Worm (Caenorhabditis elegans) whole organism, L1 larva: ENCODE results near the gene scl-5.
A peak's percentile ranks its signal among the peaks of the same experiment; 100 is the strongest.

Source experiments
- Y116A8C.19 ChIP-seq: sonication (generic microtip); optimal IDR thresholded peaks from 2 replicates; lab custom pipeline; 2016; ENCODE audit warnings: missing compliant biosample characterization, missing genetic modification characterization, borderline replicate concordance
- alr-1 ChIP-seq: fragments of 200-800 bp; sonication (Bioruptor generic); optimal IDR thresholded peaks from 2 replicates; lab custom pipeline; 2018; ENCODE audit warnings: borderline replicate concordance, mild to moderate bottlenecking, missing genetic modification characterization, missing compliant biosample characterization
- ceh-8 ChIP-seq: fragments of 200-800 bp; sonication (Bioruptor generic); optimal IDR thresholded peaks from 2 replicates; lab custom pipeline; 2018; ENCODE audit warnings: mild to moderate bottlenecking, missing genetic modification characterization, moderate library complexity, missing compliant biosample characterization
- ceh-82 ChIP-seq, 3 experiments: fragments of 150-350 bp in 1 of 3; sonication (generic microtip) in 2 of 3; optimal IDR thresholded peaks; 2 replicates each; lab custom pipeline; 2014 to 2017; ENCODE audit warnings: missing biosample characterization in 3 of 3, missing genetic modification characterization in 3 of 3
- dpl-1 ChIP-seq, 3 experiments: fragments of 150-350 bp in 2 of 3; sonication (generic microtip) in 1 of 3; optimal IDR thresholded peaks; 2 replicates each; lab custom pipeline; 2014 to 2017; ENCODE audit warnings: missing biosample characterization in 3 of 3, missing genetic modification characterization in 3 of 3, missing genetic modification reagents in 3 of 3
- dsc-1 ChIP-seq: sonication (generic microtip); optimal IDR thresholded peaks from 2 replicates; lab custom pipeline; 2016; ENCODE audit warnings: mild to moderate bottlenecking, missing genetic modification characterization, missing compliant biosample characterization
- efl-1 ChIP-seq, 4 experiments: fragments of 150-350 bp; optimal IDR thresholded peaks in 3 of 4; peaks in 1 of 4; 1 replicate in 1 of 4; 2 replicates in 3 of 4; lab custom pipeline; 2014; ENCODE audit warnings: missing biosample characterization in 2 of 4, missing genetic modification characterization in 2 of 4, missing genetic modification reagents in 2 of 4
- egl-13 ChIP-seq: sonication (generic microtip); optimal IDR thresholded peaks from 2 replicates; lab custom pipeline; 2016; ENCODE audit warnings: missing genotype, missing genetic modification reagents, missing genetic modification characterization, missing compliant biosample characterization
- egl-27 ChIP-seq, 2 experiments: fragments of 150-350 bp in 1 of 2; sonication (generic microtip); optimal IDR thresholded peaks; 3 replicates each; lab custom pipeline; 2017 to 2018; ENCODE audit warnings: missing biosample characterization in 2 of 2, missing genetic modification characterization in 2 of 2, missing genetic modification reagents in 2 of 2
- elt-2 ChIP-seq: sonication (generic microtip); optimal IDR thresholded peaks from 2 replicates; lab custom pipeline; 2016; ENCODE audit warnings: missing genetic modification characterization, mild to moderate bottlenecking, inconsistent platforms, missing compliant biosample characterization, missing genetic modification reagents
- elt-3 ChIP-seq, 6 experiments: fragments of 150-350 bp in 1 of 6; sonication (generic microtip); optimal IDR thresholded peaks; 2 replicates each; lab custom pipeline; 2017 to 2018; ENCODE audit warnings: missing biosample characterization in 6 of 6, missing genetic modification characterization in 6 of 6, inconsistent platforms in 1 of 6
- fos-1 ChIP-seq: fragments of 150-350 bp; optimal IDR thresholded peaks from 2 replicates; lab custom pipeline; 2014; ENCODE audit warnings: missing biosample characterization, missing genetic modification characterization
- grh-1 ChIP-seq: fragments of 200-800 bp; sonication (Bioruptor generic); IDR thresholded peaks from 2 replicates; pipeline ENCODE4 v1.3.6; 2022; ENCODE audit warnings: missing genetic modification reagents, missing genetic modification characterization, missing compliant biosample characterization
- hlh-4 ChIP-seq: sonication (generic microtip); optimal IDR thresholded peaks from 2 replicates; lab custom pipeline; 2016; ENCODE audit warnings: mild to moderate bottlenecking, missing genetic modification characterization, missing compliant biosample characterization
- lin-13 ChIP-seq: fragments of 150-350 bp; optimal IDR thresholded peaks from 2 replicates; lab custom pipeline; 2014; ENCODE audit warnings: missing biosample characterization, missing genetic modification reagents, missing genetic modification characterization
- lin-14 ChIP-seq: fragments of 200-800 bp; sonication (Bioruptor generic); optimal IDR thresholded peaks from 2 replicates; lab custom pipeline; 2018; ENCODE audit warnings: mild to moderate bottlenecking, missing genetic modification characterization, moderate library complexity, missing compliant biosample characterization
- lir-3 ChIP-seq: sonication (generic microtip); optimal IDR thresholded peaks from 2 replicates; lab custom pipeline; 2016; ENCODE audit warnings: mild to moderate bottlenecking, missing genetic modification characterization, moderate library complexity, missing compliant biosample characterization; ENCODE audit not compliant: poor library complexity
- mep-1 ChIP-seq: fragments of 150-350 bp; optimal IDR thresholded peaks from 2 replicates; lab custom pipeline; 2014; ENCODE audit warnings: missing biosample characterization, missing genetic modification characterization
- nhr-237 ChIP-seq: fragments of 150-350 bp; optimal IDR thresholded peaks from 2 replicates; lab custom pipeline; 2014; ENCODE audit warnings: missing biosample characterization, missing genetic modification characterization
- nhr-28 ChIP-seq: fragments of 150-350 bp; optimal IDR thresholded peaks from 2 replicates; lab custom pipeline; 2014; ENCODE audit warnings: missing biosample characterization, missing genetic modification characterization
- nhr-76 ChIP-seq: sonication (generic microtip); optimal IDR thresholded peaks from 2 replicates; lab custom pipeline; 2017; ENCODE audit warnings: missing biosample characterization, missing genetic modification characterization
- nhr-90 ChIP-seq: sonication (generic microtip); optimal IDR thresholded peaks from 2 replicates; lab custom pipeline; 2016; ENCODE audit warnings: mild to moderate bottlenecking, missing genetic modification characterization, missing compliant biosample characterization; ENCODE audit not compliant: poor library complexity
- pax-3 ChIP-seq: fragments of 200-800 bp; sonication (Bioruptor generic); optimal IDR thresholded peaks from 2 replicates; lab custom pipeline; 2018; ENCODE audit warnings: mild to moderate bottlenecking, missing genetic modification characterization, moderate library complexity, missing compliant biosample characterization
- rnt-1 ChIP-seq: sonication (generic microtip); optimal IDR thresholded peaks from 2 replicates; lab custom pipeline; 2016; ENCODE audit warnings: mild to moderate bottlenecking, missing genetic modification characterization, moderate library complexity, missing compliant biosample characterization
- skn-1 ChIP-seq: fragments of 150-350 bp; optimal IDR thresholded peaks from 2 replicates; lab custom pipeline; 2014; ENCODE audit warnings: missing biosample characterization, missing genetic modification characterization
- snpc-4 ChIP-seq: fragments of 150-350 bp; optimal IDR thresholded peaks from 2 replicates; lab custom pipeline; 2014; ENCODE audit warnings: missing biosample characterization, missing genetic modification characterization
- snu-23 ChIP-seq: sonication (generic microtip); optimal IDR thresholded peaks from 2 replicates; lab custom pipeline; 2016; ENCODE audit warnings: missing genetic modification characterization, missing compliant biosample characterization
- sptf-1 ChIP-seq: fragments of 150-350 bp; optimal IDR thresholded peaks from 2 replicates; lab custom pipeline; 2014; ENCODE audit warnings: missing biosample characterization, missing genetic modification characterization
- sup-37 ChIP-seq: fragments of 200-800 bp; sonication (Bioruptor generic); optimal IDR thresholded peaks from 2 replicates; lab custom pipeline; 2018; ENCODE audit warnings: mild to moderate bottlenecking, missing genetic modification characterization, missing compliant biosample characterization
- swsn-7 ChIP-seq: sonication (generic microtip); optimal IDR thresholded peaks from 2 replicates; lab custom pipeline; 2016; ENCODE audit warnings: missing genetic modification characterization, missing compliant biosample characterization
- unc-62 ChIP-seq: fragments of 150-350 bp; optimal IDR thresholded peaks from 2 replicates; lab custom pipeline; 2014; ENCODE audit warnings: missing biosample characterization, missing genetic modification reagents, missing genetic modification characterization
- unc-86 ChIP-seq: sonication (generic microtip); optimal IDR thresholded peaks from 2 replicates; lab custom pipeline; 2016; ENCODE audit warnings: missing genetic modification characterization, missing compliant biosample characterization
- zag-1 ChIP-seq: fragments of 150-350 bp; optimal IDR thresholded peaks from 2 replicates; lab custom pipeline; 2014; ENCODE audit warnings: missing biosample characterization, missing genetic modification characterization
- ztf-11 ChIP-seq, 2 experiments: sonication (generic microtip); optimal IDR thresholded peaks; 2 replicates each; lab custom pipeline; 2016 to 2017; ENCODE audit warnings: missing genetic modification characterization in 2 of 2, missing biosample characterization in 1 of 2, missing compliant biosample characterization in 1 of 2
- ztf-4 ChIP-seq: fragments of 150-350 bp; optimal IDR thresholded peaks from 2 replicates; lab custom pipeline; 2014; ENCODE audit warnings: missing biosample characterization, missing genetic modification characterization

The scl-5 gene

DNA sequence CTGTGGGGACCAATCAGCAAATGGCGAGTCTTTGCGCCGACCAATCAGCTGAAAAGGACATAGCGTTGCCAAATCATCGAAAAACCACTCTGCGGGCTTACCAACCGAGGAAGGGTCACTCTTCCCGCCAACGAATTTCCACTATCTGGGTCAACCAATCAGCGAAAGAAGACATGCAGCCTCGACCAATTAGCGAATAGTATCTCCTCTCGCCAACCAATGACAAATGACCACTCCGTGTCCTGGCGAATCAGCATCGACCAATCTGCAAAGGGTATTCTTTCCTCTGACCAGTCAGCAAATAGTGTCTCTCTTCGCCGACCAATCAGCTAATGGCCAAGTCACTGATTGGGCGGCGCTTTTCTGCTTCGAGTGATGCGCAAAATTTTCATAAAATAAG, 22.3 kb upstream of the scl-5 start:
- TF ChIP-seq egl-27 (tag; optimal IDR thresholded peaks at IDR 0.05; lab: Kevin White, UChicago) (no peak), efl-1 (optimal IDR thresholded peaks at IDR 0.05; lab: Kevin White, UChicago) (no peak), efl-1 (GFP tag; optimal IDR thresholded peaks at IDR 0.05 in 1 of 2; lab: Kevin White, UChicago) (peak in 1 of 2 experiments; percentile 77), pax-3 (tag; lab: Kevin White, UChicago) (no peak), hlh-4 (tag; lab: Kevin White, UChicago) (no peak), nhr-76 (tag; lab: Kevin White, UChicago) (no peak)

DNA sequence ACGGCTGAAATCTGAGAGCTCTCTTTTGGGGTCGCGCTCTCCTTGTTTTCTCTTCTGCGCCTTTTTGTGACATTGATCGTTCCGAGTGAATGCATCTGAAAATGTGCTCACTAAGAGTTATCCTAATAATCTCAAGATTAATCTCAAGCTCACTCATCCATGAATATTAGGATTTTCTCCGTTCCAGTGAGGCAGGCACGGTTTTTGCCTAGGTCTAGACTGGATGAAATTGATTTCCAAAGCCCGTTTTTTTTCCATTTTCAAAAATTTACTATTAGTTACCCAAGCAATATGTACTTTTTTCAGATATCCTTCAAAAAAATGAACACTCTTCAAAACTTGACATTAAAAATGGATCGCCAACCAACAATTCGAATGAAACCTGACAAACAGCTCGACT, 21.7 kb upstream of the scl-5 start, which contains the start of gene amt-2:
Gene amt-2 (plus strand): TSS at position 301 of the 400 bp plus-strand sequence.
- TF ChIP-seq snpc-4 (tag; lab: Kevin White, UChicago), result no peak
- TF ChIP-seq dsc-1 (tag; lab: Kevin White, UChicago), result no peak
- TF ChIP-seq zag-1 (tag; lab: Kevin White, UChicago), result no peak
- TF ChIP-seq Y116A8C.19 (tag; lab: Kevin White, UChicago), result no peak
- no peak for TF ChIP-seq nhr-237
- TF ChIP-seq lin-14 (GFP tag; lab: Kevin White, UChicago), result no peak
- no peak for TF ChIP-seq ztf-11 (tag; optimal IDR thresholded peaks at IDR 0.05; lab: Kevin White, UChicago)
- TF ChIP-seq mep-1 (tag; lab: Kevin White, UChicago), result no peak
- TF ChIP-seq unc-62 (GFP tag; lab: Kevin White, UChicago), result no peak
- no peak for TF ChIP-seq lir-3 (tag; lab: Kevin White, UChicago)
- no peak for TF ChIP-seq ztf-4 (tag; lab: Kevin White, UChicago)

DNA sequence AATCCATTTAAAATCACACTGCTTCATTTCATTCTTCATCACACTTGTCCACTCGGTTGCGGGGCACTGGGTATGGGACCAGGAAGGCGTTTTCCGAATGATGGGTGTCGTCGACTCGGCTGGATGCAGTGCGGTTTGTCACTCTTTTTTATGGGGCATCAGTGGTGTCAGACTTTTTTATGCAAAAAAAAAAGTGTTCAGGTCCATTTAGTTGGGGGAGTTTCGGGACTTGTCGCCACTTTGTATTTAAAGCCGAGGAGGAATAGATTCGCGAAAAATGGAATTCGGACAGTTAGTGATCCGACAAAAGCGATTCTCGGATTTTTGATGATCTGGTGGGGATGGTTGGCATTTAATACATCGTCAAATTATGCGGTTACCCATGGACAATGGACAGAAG, 18.8 kb upstream of the scl-5 start:
- TF ChIP-seq egl-13 (no peak), unc-86 (tag; lab: Kevin White, UChicago) (no peak), nhr-76 (tag; lab: Kevin White, UChicago) (no peak), egl-27 (tag; optimal IDR thresholded peaks at IDR 0.05; lab: Kevin White, UChicago) (no peak), alr-1 (tag; lab: Kevin White, UChicago) (no peak), ztf-4 (tag; lab: Kevin White, UChicago) (no peak), nhr-90 (tag; lab: Kevin White, UChicago) (no peak), ceh-82 (tag; optimal IDR thresholded peaks at IDR 0.05; lab: Kevin White, UChicago) (no peak), grh-1 (GFP tag; lab: Robert Waterston, UW) (no peak), dpl-1 (GFP tag; optimal IDR thresholded peaks at IDR 0.05; lab: Kevin White, UChicago) (no peak), lir-3 (tag; lab: Kevin White, UChicago) (no peak)

DNA sequence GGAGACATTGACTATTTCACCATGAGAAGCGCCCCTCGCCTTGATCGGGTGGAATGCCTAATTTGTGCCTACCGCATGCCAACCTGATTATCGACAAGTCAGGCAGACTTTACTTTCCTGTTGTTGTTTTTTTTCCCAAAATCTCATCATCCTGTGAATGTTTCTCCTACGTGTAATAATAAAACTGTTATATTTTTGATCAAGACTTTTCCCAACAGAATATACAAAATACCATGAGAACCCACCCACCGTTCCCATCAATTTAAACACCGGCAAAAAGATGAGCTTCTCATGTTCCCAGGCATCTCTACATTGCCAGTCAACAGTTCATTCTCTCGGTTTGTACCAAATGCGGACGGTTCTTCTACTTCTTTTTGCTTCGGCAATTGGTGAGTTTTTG, 17.0 kb upstream of the scl-5 start, which contains the start of gene scl-9:
Gene scl-9 (plus strand): TSS at position 301 of the 400 bp plus-strand sequence.
- no peak for TF ChIP-seq fos-1 (tag; lab: Kevin White, UChicago)
- no peak for TF ChIP-seq elt-3 (tag; optimal IDR thresholded peaks at IDR 0.05; lab: Kevin White, UChicago)
- no peak for TF ChIP-seq sptf-1 (tag; lab: Kevin White, UChicago)
- no peak for TF ChIP-seq rnt-1 (tag; lab: Kevin White, UChicago)
- TF ChIP-seq lin-14 (GFP tag; lab: Kevin White, UChicago), result no peak
- TF ChIP-seq lir-3 (tag; lab: Kevin White, UChicago), result no peak
- no peak for TF ChIP-seq ceh-8 (GFP tag; lab: Kevin White, UChicago)
- TF ChIP-seq snu-23 (GFP tag; lab: Kevin White, UChicago), result no peak
- no peak for TF ChIP-seq sup-37 (GFP tag; lab: Kevin White, UChicago)
- no peak for TF ChIP-seq elt-2 (tag; lab: Kevin White, UChicago)
- no peak for TF ChIP-seq skn-1 (tag; lab: Kevin White, UChicago)
- no peak for TF ChIP-seq nhr-28
- TF ChIP-seq lin-13 (GFP tag; lab: Kevin White, UChicago), result no peak
- no peak for TF ChIP-seq alr-1 (tag; lab: Kevin White, UChicago)
- no peak for TF ChIP-seq swsn-7
- no peak for TF ChIP-seq zag-1 (tag; lab: Kevin White, UChicago)
